Fruit fly (Drosophila melanogaster) whole organism, embryonic: ENCODE measurements around the gene CCHa2.

Experiments used
- Aef1 ChIP-seq: fragments of 200-800 bp; sonication (Bioruptor generic); IDR thresholded peaks from 3 replicates; pipeline ENCODE4 v1.3.6; 2022; ENCODE audit warnings: missing biosample characterization, missing genetic modification characterization
- CG10267 ChIP-seq: fragments of 200-800 bp; sonication (Bioruptor generic); optimal IDR thresholded peaks from 2 replicates; lab custom pipeline; 2018; ENCODE audit warnings: missing biosample characterization, mild to moderate bottlenecking, missing genetic modification characterization, moderate library complexity
- CG13424 ChIP-seq: fragments of 200-800 bp; sonication (Bioruptor generic); optimal IDR thresholded peaks from 2 replicates; lab custom pipeline; 2019; ENCODE audit warnings: missing biosample characterization, mild to moderate bottlenecking, missing genetic modification characterization, moderate library complexity
- CG13624 ChIP-seq: fragments of 200-800 bp; sonication (Bioruptor generic); optimal IDR thresholded peaks from 2 replicates; lab custom pipeline; 2016; ENCODE audit warnings: missing biosample characterization, missing genetic modification characterization
- CG14014 ChIP-seq: fragments of 200-800 bp; sonication (Bioruptor generic); IDR thresholded peaks from 2 replicates; pipeline ENCODE4 v1.3.6; 2022; ENCODE audit warnings: missing biosample characterization, missing genetic modification characterization
- CG15696 ChIP-seq: fragments of 200-800 bp; sonication (Bioruptor generic); optimal IDR thresholded peaks from 2 replicates; lab custom pipeline; 2019; ENCODE audit warnings: missing biosample characterization, mild to moderate bottlenecking, missing genetic modification characterization, moderate library complexity
- CG17568 ChIP-seq: fragments of 200-800 bp; sonication (Bioruptor generic); optimal IDR thresholded peaks from 2 replicates; lab custom pipeline; 2018; ENCODE audit warnings: missing biosample characterization, mild to moderate bottlenecking, missing genetic modification characterization, moderate library complexity
- CG18764 ChIP-seq: fragments of 200-800 bp; sonication (Bioruptor generic); optimal IDR thresholded peaks from 3 replicates; lab custom pipeline; 2016; ENCODE audit warnings: missing biosample characterization, missing genetic modification characterization
- CG31224 ChIP-seq: fragments of 200-800 bp; sonication (Bioruptor generic); IDR thresholded peaks from 2 replicates; pipeline ENCODE4 v1.3.6; 2022; ENCODE audit warnings: missing biosample characterization, missing genetic modification characterization
- CG3407 ChIP-seq: fragments of 200-800 bp; sonication (Bioruptor generic); optimal IDR thresholded peaks from 2 replicates; lab custom pipeline; 2018; ENCODE audit warnings: missing biosample characterization, mild to moderate bottlenecking, missing genetic modification characterization
- CG42726 ChIP-seq: fragments of 200-800 bp; sonication (Bioruptor generic); IDR thresholded peaks from 2 replicates; pipeline ENCODE4 v1.3.6; 2022; ENCODE audit warnings: missing biosample characterization, missing genetic modification characterization; ENCODE audit not compliant: partially characterized antibody
- CG6272 ChIP-seq: fragments of 200-800 bp; sonication (Bioruptor generic); IDR thresholded peaks from 2 replicates; pipeline ENCODE4 v1.3.6; 2022; ENCODE audit warnings: missing biosample characterization, missing genetic modification characterization
- CG7271 ChIP-seq: fragments of 200-800 bp; sonication (Bioruptor generic); optimal IDR thresholded peaks from 2 replicates; lab custom pipeline; 2018; ENCODE audit warnings: missing biosample characterization, mild to moderate bottlenecking, missing genetic modification characterization, moderate library complexity
- CG7357 ChIP-seq: fragments of 200-800 bp; sonication (Bioruptor generic); IDR thresholded peaks from 3 replicates; pipeline ENCODE4 v1.3.6; 2022; ENCODE audit warnings: missing biosample characterization, missing genetic modification characterization
- CHES-1-like ChIP-seq: fragments of 200-800 bp; sonication (Bioruptor generic); optimal IDR thresholded peaks from 2 replicates; lab custom pipeline; 2016; ENCODE audit warnings: missing biosample characterization, missing genetic modification characterization
- Chrac-16 ChIP-seq: fragments of 200-800 bp; sonication (Bioruptor generic); optimal IDR thresholded peaks from 3 replicates; lab custom pipeline; 2016; ENCODE audit warnings: missing biosample characterization, missing genetic modification characterization
- Drgx ChIP-seq: fragments of 200-800 bp; sonication (Bioruptor generic); IDR thresholded peaks from 2 replicates; pipeline ENCODE4 v1.3.6; 2022; ENCODE audit warnings: missing biosample characterization, missing genetic modification characterization
- Ets97D ChIP-seq: fragments of 200-800 bp; sonication (Bioruptor generic); optimal IDR thresholded peaks from 3 replicates; lab custom pipeline; 2016; ENCODE audit warnings: missing biosample characterization, missing genetic modification characterization
- Fer1 ChIP-seq: fragments of 200-800 bp; sonication (Bioruptor generic); optimal IDR thresholded peaks from 2 replicates; lab custom pipeline; 2017; ENCODE audit warnings: missing biosample characterization, mild to moderate bottlenecking, missing genetic modification characterization
- Hr39 ChIP-seq: fragments of >200 bp; optimal IDR thresholded peaks from 2 replicates; lab custom pipeline; 2017
- Hr78 ChIP-seq, 2 experiments: fragments of 200-800 bp in 1 of 2; fragments of >200 bp in 1 of 2; sonication (Bioruptor generic) in 1 of 2; optimal IDR thresholded peaks; 2 replicates each; lab custom pipeline; 2017 to 2019; ENCODE audit warnings: missing biosample characterization in 2 of 2, missing genetic modification characterization in 2 of 2, mild to moderate bottlenecking in 1 of 2, moderate library complexity in 1 of 2
- Lim3 ChIP-seq: fragments of 200-800 bp; sonication (Bioruptor generic); IDR thresholded peaks from 2 replicates; pipeline ENCODE4 v1.3.6; 2022; ENCODE audit warnings: missing biosample characterization, missing genetic modification characterization
- Mes4 ChIP-seq: fragments of 200-800 bp; sonication (Bioruptor generic); optimal IDR thresholded peaks from 2 replicates; lab custom pipeline; 2016; ENCODE audit warnings: missing biosample characterization, missing genetic modification characterization
- NfI ChIP-seq: fragments of 200-800 bp; sonication (Bioruptor generic); optimal IDR thresholded peaks from 3 replicates; lab custom pipeline; 2018; ENCODE audit warnings: missing biosample characterization, mild to moderate bottlenecking, missing genetic modification characterization, moderate library complexity
- Optix ChIP-seq: fragments of 200-800 bp; sonication (Bioruptor generic); IDR thresholded peaks from 3 replicates; pipeline ENCODE4 v1.3.6; 2022; ENCODE audit warnings: missing biosample characterization, missing genetic modification characterization
- PHDP ChIP-seq: fragments of 200-800 bp; sonication (Bioruptor generic); optimal IDR thresholded peaks from 3 replicates; lab custom pipeline; 2018; ENCODE audit warnings: missing biosample characterization, mild to moderate bottlenecking, missing genetic modification characterization, moderate library complexity
- Pdp1 ChIP-seq, 2 experiments: fragments of 200-800 bp; sonication (Bioruptor generic); optimal IDR thresholded peaks; 3 replicates each; lab custom pipeline; 2016; ENCODE audit warnings: missing biosample characterization in 2 of 2, missing genetic modification characterization in 2 of 2, mild to moderate bottlenecking in 1 of 2, moderate library complexity in 1 of 2
- Rfx ChIP-seq: fragments of 200-800 bp; sonication (Bioruptor generic); IDR thresholded peaks from 2 replicates; pipeline ENCODE4 v1.3.6; 2022; ENCODE audit warnings: missing biosample characterization, missing genetic modification characterization
- Trl ChIP-seq, 3 experiments: fragments of >200 bp in 2 of 3; fragments of 200-800 bp in 1 of 3; sonication (Bioruptor generic) in 1 of 3; optimal IDR thresholded peaks; 2 replicates in 1 of 3; 3 replicates in 2 of 3; lab custom pipeline; 2016 to 2017; ENCODE audit warnings: missing biosample characterization in 1 of 3, missing genetic modification characterization in 1 of 3
- ap ChIP-seq: fragments of 200-800 bp; sonication (Bioruptor generic); IDR thresholded peaks from 2 replicates; pipeline ENCODE4 v1.3.6; 2022; ENCODE audit warnings: missing biosample characterization, missing genetic modification characterization
- ase ChIP-seq: fragments of 200-800 bp; sonication (Bioruptor generic); IDR thresholded peaks from 3 replicates; pipeline ENCODE4 v1.3.6; 2022; ENCODE audit warnings: missing biosample characterization, missing genetic modification characterization
- bcd ChIP-seq: fragments of 200-800 bp; sonication (Bioruptor generic); optimal IDR thresholded peaks from 2 replicates; lab custom pipeline; 2017; ENCODE audit warnings: missing biosample characterization, mild to moderate bottlenecking, missing genetic modification characterization
- bsh ChIP-seq, 2 experiments: fragments of 200-800 bp; sonication (Bioruptor generic); optimal IDR thresholded peaks; 2 replicates each; lab custom pipeline; 2017 to 2018; ENCODE audit warnings: mild to moderate bottlenecking in 2 of 2, missing biosample characterization in 2 of 2, missing genetic modification characterization in 2 of 2, moderate library complexity in 1 of 2
- dati ChIP-seq: fragments of 200-800 bp; sonication (Bioruptor generic); IDR thresholded peaks from 2 replicates; pipeline ENCODE4 v1.3.6; 2022; ENCODE audit warnings: missing biosample characterization, missing genetic modification characterization
- grn ChIP-seq: fragments of 200-800 bp; sonication (Bioruptor generic); optimal IDR thresholded peaks from 3 replicates; lab custom pipeline; 2017; ENCODE audit warnings: missing biosample characterization, missing genetic modification characterization
- insv ChIP-seq, 2 experiments: fragments of 200-800 bp; sonication (Bioruptor generic); optimal IDR thresholded peaks; 3 replicates each; lab custom pipeline; 2016 to 2018; ENCODE audit warnings: missing biosample characterization in 2 of 2, missing genetic modification characterization in 2 of 2
- maf-S ChIP-seq: fragments of 200-800 bp; sonication (Bioruptor generic); optimal IDR thresholded peaks from 2 replicates; lab custom pipeline; 2016; ENCODE audit warnings: missing biosample characterization, missing genetic modification characterization
- prd ChIP-seq, 3 experiments: fragments of >200 bp in 2 of 3; fragments of 200-800 bp in 1 of 3; sonication (Bioruptor generic) in 1 of 3; optimal IDR thresholded peaks in 2 of 3; IDR thresholded peaks in 1 of 3; 2 replicates in 2 of 3; 3 replicates in 1 of 3; pipeline versions ENCODE4 v1.3.6 to Lab custom; 2017 to 2022; ENCODE audit warnings: missing biosample characterization in 1 of 3, missing genetic modification characterization in 1 of 3
- shn ChIP-seq: fragments of 200-800 bp; sonication (Bioruptor generic); optimal IDR thresholded peaks from 3 replicates; lab custom pipeline; 2016; ENCODE audit warnings: missing biosample characterization, missing genetic modification characterization
- sim ChIP-seq: fragments of 200-800 bp; sonication (Bioruptor generic); IDR thresholded peaks from 2 replicates; pipeline ENCODE4 v1.3.6; 2022; ENCODE audit warnings: missing biosample characterization, missing genetic modification characterization
- tgo ChIP-seq: fragments of 200-800 bp; sonication (Bioruptor generic); IDR thresholded peaks from 3 replicates; pipeline ENCODE4 v1.3.6; 2022; ENCODE audit warnings: missing biosample characterization, missing genetic modification characterization
- tx ChIP-seq: fragments of 200-800 bp; sonication (Bioruptor generic); optimal IDR thresholded peaks from 2 replicates; lab custom pipeline; 2016; ENCODE audit warnings: missing biosample characterization, missing genetic modification characterization
- unpg ChIP-seq: fragments of 200-800 bp; sonication (Bioruptor generic); optimal IDR thresholded peaks from 3 replicates; lab custom pipeline; 2018; ENCODE audit warnings: missing biosample characterization, mild to moderate bottlenecking, missing genetic modification characterization, moderate library complexity

Gene CCHa2

dm6 chr3R:13365665-13366414 is 29.2 kb downstream of the CCHa2 start (continued):
- TF ChIP-seq Hr78 (GFP tag; optimal IDR thresholded peaks at IDR 0.05; lab: Kevin White, UChicago) = peak in 1 of 2 experiments; percentile 29
- peak; percentile 36 for TF ChIP-seq CG15696 (tag; lab: Kevin White, UChicago)
- peak; percentile 68 for TF ChIP-seq grn
- peak in 1 of 2 experiments; percentile 54 for TF ChIP-seq Pdp1 (GFP tag; optimal IDR thresholded peaks at IDR 0.05; lab: Kevin White, UChicago)
- no peak for TF ChIP-seq bcd (GFP tag; lab: Kevin White, UChicago)

dm6 chr3R:13364175-13365174 is 30.5 kb downstream of the CCHa2 start, which contains the start of gene Dic1:
Dic1 (plus strand) TSS chr3R:13364938.
- TF ChIP-seq maf-S (GFP tag; lab: Kevin White, UChicago) = peak; percentile 87
- TF ChIP-seq insv (GFP tag; optimal IDR thresholded peaks at IDR 0.05; lab: Kevin White, UChicago) = peak; percentile 45 to 76
- TF ChIP-seq Fer1 (GFP tag; lab: Kevin White, UChicago) = peak; percentile 98
- peak; percentile 87 for TF ChIP-seq CHES-1-like (GFP tag; lab: Kevin White, UChicago)
- peak; percentile 91 for TF ChIP-seq Drgx
- peak; percentile 77 for TF ChIP-seq dati
- peak; percentile 95 for TF ChIP-seq CG10267
- TF ChIP-seq CG6272 (GFP tag; lab: Robert Waterston, UW) = peak; percentile 85
- TF ChIP-seq CG18764 (GFP tag; lab: Kevin White, UChicago) = peak; percentile 93
- TF ChIP-seq CG31224 (GFP tag; lab: Robert Waterston, UW) = peak; percentile 86
- TF ChIP-seq CG13424 (tag; lab: Kevin White, UChicago) = peak; percentile 98
- peak; percentile 85 to 96 for TF ChIP-seq bsh (GFP tag; optimal IDR thresholded peaks at IDR 0.05; lab: Kevin White, UChicago)
- peak; percentile 78; the same call in 2 of the 3 replicates for TF ChIP-seq ase (GFP tag; lab: Robert Waterston, UW)
- peak; percentile 95 for TF ChIP-seq unpg (GFP tag; lab: Kevin White, UChicago)
- peak; percentile 51; the same call in 1 of the 2 replicates for TF ChIP-seq CG42726 (GFP tag; lab: Robert Waterston, UW)
- TF ChIP-seq Hr78 (GFP tag; optimal IDR thresholded peaks at IDR 0.05; lab: Kevin White, UChicago) = peak in 1 of 2 experiments; percentile 99
- peak; percentile 74 to 86 for TF ChIP-seq Trl (optimal IDR thresholded peaks at IDR 0.05; lab: Kevin White, UChicago)
- TF ChIP-seq Trl (GFP tag; optimal IDR thresholded peaks at IDR 0.05; lab: Kevin White, UChicago) = peak; percentile 80
- peak; percentile 93 for TF ChIP-seq Aef1
- TF ChIP-seq Rfx (GFP tag; lab: Robert Waterston, UW) = peak; percentile 93
- peak; percentile 86 for TF ChIP-seq shn (GFP tag; lab: Kevin White, UChicago)
- peak; percentile 99 for TF ChIP-seq bcd (GFP tag; lab: Kevin White, UChicago)
- TF ChIP-seq CG3407 (GFP tag; lab: Kevin White, UChicago) = peak; percentile 93
- peak; percentile 74 for TF ChIP-seq Lim3 (GFP tag; lab: Robert Waterston, UW)
- TF ChIP-seq sim = no peak
- TF ChIP-seq Chrac-16 = peak; percentile 96
- TF ChIP-seq CG7357 (GFP tag; lab: Robert Waterston, UW) = peak; percentile 85
- peak; percentile 85 for TF ChIP-seq Mes4 (GFP tag; lab: Kevin White, UChicago)
- peak; percentile 75; the same call in 1 of the 2 replicates for TF ChIP-seq ap (GFP tag; lab: Robert Waterston, UW)
- TF ChIP-seq PHDP (tag; lab: Kevin White, UChicago) = peak; percentile 97
- peak; percentile 79 for TF ChIP-seq tx (GFP tag; lab: Kevin White, UChicago)
- peak; percentile 92 for TF ChIP-seq tgo (GFP tag; lab: Robert Waterston, UW)
- no peak for TF ChIP-seq prd (optimal IDR thresholded peaks at IDR 0.05; lab: Kevin White, UChicago)
- peak; percentile 92 for TF ChIP-seq prd (GFP tag; IDR thresholded peaks at IDR 0.05; lab: Robert Waterston, UW)
- TF ChIP-seq Hr39 = no peak
- peak; percentile 84 for TF ChIP-seq CG17568
- peak; percentile 92 for TF ChIP-seq CG13624 (GFP tag; lab: Kevin White, UChicago)
- peak; percentile 65 for TF ChIP-seq Ets97D (GFP tag; lab: Kevin White, UChicago)
- peak; percentile 84 for TF ChIP-seq CG7271 (tag; lab: Kevin White, UChicago)
- peak; percentile 37; the same call in 1 of the 3 replicates for TF ChIP-seq Optix (GFP tag; lab: Robert Waterston, UW)
- TF ChIP-seq NfI (GFP tag; lab: Kevin White, UChicago) = peak; percentile 97
- TF ChIP-seq CG14014 (GFP tag; lab: Robert Waterston, UW) = peak; percentile 87
